Fruit fly (Drosophila melanogaster) whole organism, embryonic: ENCODE data around the gene dsd.

Experiments used
- Asciz ChIP-seq: fragments of 200-800 bp; sonication (Bioruptor generic); optimal IDR thresholded peaks from 2 replicates; lab custom pipeline; 2017; ENCODE audit warnings: missing biosample characterization, mild to moderate bottlenecking, missing genetic modification characterization, missing genetic modification reagents
- B-H1 ChIP-seq: fragments of 200-800 bp; sonication (Bioruptor generic); IDR thresholded peaks from 3 replicates; pipeline ENCODE4 v1.3.6; 2022; ENCODE audit warnings: missing biosample characterization, missing genetic modification characterization
- Bgb ChIP-seq: fragments of 200-800 bp; sonication (Bioruptor generic); IDR thresholded peaks from 2 replicates; pipeline ENCODE4 v1.3.6; 2022; ENCODE audit warnings: missing biosample characterization, missing genetic modification characterization; ENCODE audit not compliant: partially characterized antibody
- CG10274 ChIP-seq: fragments of 200-800 bp; sonication (Bioruptor generic); optimal IDR thresholded peaks from 3 replicates; lab custom pipeline; 2017; ENCODE audit warnings: missing biosample characterization, mild to moderate bottlenecking, missing genetic modification characterization
- CG10543 ChIP-seq: fragments of 200-800 bp; sonication (Bioruptor generic); optimal IDR thresholded peaks from 3 replicates; lab custom pipeline; 2017; ENCODE audit warnings: missing biosample characterization, mild to moderate bottlenecking, missing genetic modification characterization, moderate library complexity
- CG11093 ChIP-seq: fragments of 200-800 bp; sonication (Bioruptor generic); IDR thresholded peaks from 3 replicates; pipeline ENCODE4 v1.3.6; 2022; ENCODE audit warnings: missing biosample characterization, missing genetic modification characterization
- CG11696 ChIP-seq: fragments of 200-800 bp; sonication (Bioruptor generic); IDR thresholded peaks from 2 replicates; pipeline ENCODE4 v1.3.6; 2022; ENCODE audit warnings: missing biosample characterization, missing genetic modification characterization
- CG12071 ChIP-seq: fragments of 200-800 bp; sonication (Bioruptor generic); optimal IDR thresholded peaks from 3 replicates; lab custom pipeline; 2018; ENCODE audit warnings: missing biosample characterization, mild to moderate bottlenecking, missing genetic modification characterization
- CG13775 ChIP-seq: fragments of 200-800 bp; sonication (Bioruptor generic); optimal IDR thresholded peaks from 3 replicates; lab custom pipeline; 2017; ENCODE audit warnings: missing biosample characterization, mild to moderate bottlenecking, missing genetic modification characterization
- CG15073 ChIP-seq: fragments of 200-800 bp; sonication (Bioruptor generic); optimal IDR thresholded peaks from 2 replicates; lab custom pipeline; 2016; ENCODE audit warnings: missing biosample characterization, missing genetic modification characterization
- CG1529 ChIP-seq: fragments of 200-800 bp; sonication (Bioruptor generic); optimal IDR thresholded peaks from 3 replicates; lab custom pipeline; 2018; ENCODE audit warnings: missing biosample characterization, missing genetic modification characterization
- CG15514 ChIP-seq: fragments of 200-800 bp; sonication (Bioruptor generic); optimal IDR thresholded peaks from 3 replicates; lab custom pipeline; 2017; ENCODE audit warnings: missing biosample characterization, missing genetic modification characterization, mild to moderate bottlenecking, moderate library complexity, missing genetic modification reagents
- CG17912 ChIP-seq: fragments of 200-800 bp; sonication (Bioruptor generic); optimal IDR thresholded peaks from 2 replicates; lab custom pipeline; 2018; ENCODE audit warnings: missing biosample characterization, mild to moderate bottlenecking, missing genetic modification characterization
- CG18476 ChIP-seq: fragments of 200-800 bp; sonication (Bioruptor generic); optimal IDR thresholded peaks from 2 replicates; lab custom pipeline; 2016; ENCODE audit warnings: missing biosample characterization, mild to moderate bottlenecking, missing genetic modification characterization
- CG30431 ChIP-seq: fragments of 200-800 bp; sonication (Bioruptor generic); optimal IDR thresholded peaks from 2 replicates; lab custom pipeline; 2017; ENCODE audit warnings: missing biosample characterization, missing genetic modification characterization
- CG31441 ChIP-seq: fragments of 200-800 bp; sonication (Bioruptor generic); IDR thresholded peaks from 2 replicates; pipeline ENCODE4 v1.3.6; 2022; ENCODE audit warnings: missing biosample characterization, missing genetic modification characterization
- CG32767 ChIP-seq: fragments of 200-800 bp; sonication (Bioruptor generic); IDR thresholded peaks from 2 replicates; pipeline ENCODE4 v1.3.6; 2022; ENCODE audit warnings: missing biosample characterization, missing genetic modification characterization
- CG42726 ChIP-seq: fragments of 200-800 bp; sonication (Bioruptor generic); IDR thresholded peaks from 2 replicates; pipeline ENCODE4 v1.3.6; 2022; ENCODE audit warnings: missing biosample characterization, missing genetic modification characterization; ENCODE audit not compliant: partially characterized antibody
- CG4617 ChIP-seq: fragments of 200-800 bp; sonication (Bioruptor generic); optimal IDR thresholded peaks from 3 replicates; lab custom pipeline; 2016; ENCODE audit warnings: missing biosample characterization, missing genetic modification characterization, borderline replicate concordance
- CG7271 ChIP-seq: fragments of 200-800 bp; sonication (Bioruptor generic); optimal IDR thresholded peaks from 2 replicates; lab custom pipeline; 2018; ENCODE audit warnings: missing biosample characterization, mild to moderate bottlenecking, missing genetic modification characterization, moderate library complexity
- CG8281 ChIP-seq: fragments of 200-800 bp; sonication (Bioruptor generic); optimal IDR thresholded peaks from 2 replicates; lab custom pipeline; 2018; ENCODE audit warnings: missing biosample characterization, mild to moderate bottlenecking, missing genetic modification characterization, moderate library complexity
- CG8478 ChIP-seq: fragments of >200 bp; optimal IDR thresholded peaks from 2 replicates; lab custom pipeline; 2018
- Camta ChIP-seq: fragments of 200-800 bp; sonication (Bioruptor generic); optimal IDR thresholded peaks from 2 replicates; lab custom pipeline; 2016; ENCODE audit warnings: missing biosample characterization, missing genetic modification characterization
- Dfd ChIP-seq, 2 experiments: fragments of >200 bp; optimal IDR thresholded peaks; 2 replicates each; lab custom pipeline; 2017; ENCODE audit warnings: missing biosample characterization in 2 of 2, missing genetic modification characterization in 2 of 2
- E2f2 ChIP-seq: fragments of 200-800 bp; sonication (Bioruptor generic); IDR thresholded peaks from 2 replicates; pipeline ENCODE4 v1.3.6; 2022; ENCODE audit warnings: missing biosample characterization, missing genetic modification characterization
- ERR ChIP-seq: fragments of 200-800 bp; sonication (Bioruptor generic); optimal IDR thresholded peaks from 2 replicates; lab custom pipeline; 2016; ENCODE audit warnings: missing biosample characterization, missing genetic modification characterization
- Gsc ChIP-seq: fragments of 200-800 bp; sonication (Bioruptor generic); IDR thresholded peaks from 2 replicates; pipeline ENCODE4 v1.3.6; 2022; ENCODE audit warnings: missing biosample characterization, missing genetic modification characterization
- Hsf ChIP-seq: fragments of 200-800 bp; sonication (Bioruptor generic); optimal IDR thresholded peaks from 3 replicates; lab custom pipeline; 2016; ENCODE audit warnings: missing biosample characterization, missing genetic modification characterization
- MBD-R2 ChIP-seq: fragments of 200-800 bp; sonication (Bioruptor generic); IDR thresholded peaks from 2 replicates; pipeline ENCODE4 v1.3.6; 2022; ENCODE audit warnings: missing biosample characterization, missing genetic modification characterization
- Meics ChIP-seq: fragments of 200-800 bp; sonication (Bioruptor generic); optimal IDR thresholded peaks from 2 replicates; lab custom pipeline; 2017; ENCODE audit warnings: missing biosample characterization, mild to moderate bottlenecking, missing genetic modification characterization
- NC2β ChIP-seq: fragments of 200-800 bp; sonication (Bioruptor generic); optimal IDR thresholded peaks from 2 replicates; lab custom pipeline; 2016; ENCODE audit warnings: missing biosample characterization, missing genetic modification characterization
- NfI ChIP-seq: fragments of 200-800 bp; sonication (Bioruptor generic); optimal IDR thresholded peaks from 3 replicates; lab custom pipeline; 2018; ENCODE audit warnings: missing biosample characterization, mild to moderate bottlenecking, missing genetic modification characterization, moderate library complexity
- Six4 ChIP-seq: fragments of 200-800 bp; sonication (Bioruptor generic); optimal IDR thresholded peaks from 2 replicates; lab custom pipeline; 2016; ENCODE audit warnings: missing biosample characterization, missing genetic modification characterization
- ara ChIP-seq: fragments of 200-800 bp; sonication (Bioruptor generic); IDR thresholded peaks from 2 replicates; pipeline ENCODE4 v1.3.6; 2022; ENCODE audit warnings: missing biosample characterization, missing genetic modification characterization
- az2 ChIP-seq: fragments of 200-800 bp; sonication (Bioruptor generic); optimal IDR thresholded peaks from 3 replicates; lab custom pipeline; 2016; ENCODE audit warnings: missing biosample characterization, missing genetic modification characterization
- corto ChIP-seq: fragments of 200-800 bp; sonication (Bioruptor generic); optimal IDR thresholded peaks from 2 replicates; lab custom pipeline; 2016; ENCODE audit warnings: missing biosample characterization, mild to moderate bottlenecking, missing genetic modification characterization, moderate library complexity
- ewg ChIP-seq: fragments of 200-800 bp; sonication (Bioruptor generic); optimal IDR thresholded peaks from 3 replicates; lab custom pipeline; 2017; ENCODE audit warnings: mild to moderate bottlenecking, missing biosample characterization, missing genetic modification reagents, missing genetic modification characterization
- gce ChIP-seq: fragments of 200-800 bp; sonication (Bioruptor generic); IDR thresholded peaks from 3 replicates; pipeline ENCODE4 v1.3.6; 2022; ENCODE audit warnings: missing biosample characterization, missing genetic modification characterization
- ham ChIP-seq: fragments of 200-800 bp; sonication (Bioruptor generic); IDR thresholded peaks from 2 replicates; pipeline ENCODE4 v1.3.6; 2022; ENCODE audit warnings: missing biosample characterization, missing genetic modification characterization
- lola ChIP-seq, 3 experiments: fragments of >200 bp in 2 of 3; fragments of 200-800 bp in 1 of 3; sonication (Bioruptor generic) in 1 of 3; optimal IDR thresholded peaks; 2 replicates each; lab custom pipeline; 2017 to 2019; ENCODE audit warnings: missing biosample characterization in 3 of 3, missing genetic modification characterization in 3 of 3, mild to moderate bottlenecking in 1 of 3, moderate library complexity in 1 of 3
- pan ChIP-seq, 4 experiments: fragments of >200 bp in 3 of 4; fragments of 200-800 bp in 1 of 4; sonication (Bioruptor generic) in 1 of 4; optimal IDR thresholded peaks in 3 of 4; IDR thresholded peaks in 1 of 4; 2 replicates each; pipeline versions ENCODE4 v1.3.6 to Lab custom; 2017 to 2022; ENCODE audit warnings: missing biosample characterization in 2 of 4, missing genetic modification characterization in 2 of 4, mixed read lengths in 1 of 4
- pb ChIP-seq: fragments of 200-800 bp; sonication (Bioruptor generic); optimal IDR thresholded peaks from 3 replicates; lab custom pipeline; 2016; ENCODE audit warnings: missing biosample characterization, missing genetic modification characterization
- run ChIP-seq: fragments of 200-800 bp; sonication (Bioruptor generic); optimal IDR thresholded peaks from 3 replicates; lab custom pipeline; 2018; ENCODE audit warnings: missing biosample characterization, mild to moderate bottlenecking, missing genetic modification characterization
- scrt ChIP-seq: fragments of 200-800 bp; sonication (Bioruptor generic); optimal IDR thresholded peaks from 2 replicates; lab custom pipeline; 2018; ENCODE audit warnings: missing biosample characterization, mild to moderate bottlenecking, missing genetic modification characterization, moderate library complexity
- tap ChIP-seq: fragments of 200-800 bp; optimal IDR thresholded peaks from 3 replicates; lab custom pipeline; 2019; ENCODE audit warnings: missing biosample characterization, mild to moderate bottlenecking, missing genetic modification characterization, moderate library complexity
- toy ChIP-seq: fragments of 200-800 bp; sonication (Bioruptor generic); IDR thresholded peaks from 2 replicates; pipeline ENCODE4 v1.3.6; 2022; ENCODE audit warnings: missing biosample characterization, missing genetic modification characterization
- vnd ChIP-seq: fragments of 200-800 bp; sonication (Bioruptor generic); IDR thresholded peaks from 3 replicates; pipeline ENCODE4 v1.3.6; 2022; ENCODE audit warnings: missing biosample characterization, missing genetic modification characterization; ENCODE audit not compliant: partially characterized antibody
- yki ChIP-seq: fragments of >200 bp; optimal IDR thresholded peaks from 3 replicates; lab custom pipeline; 2018
- zen ChIP-seq: fragments of 200-800 bp; sonication (Bioruptor generic); optimal IDR thresholded peaks from 3 replicates; lab custom pipeline; 2018; ENCODE audit warnings: missing biosample characterization, mild to moderate bottlenecking, missing genetic modification characterization, moderate library complexity

dsd gene

DNA sequence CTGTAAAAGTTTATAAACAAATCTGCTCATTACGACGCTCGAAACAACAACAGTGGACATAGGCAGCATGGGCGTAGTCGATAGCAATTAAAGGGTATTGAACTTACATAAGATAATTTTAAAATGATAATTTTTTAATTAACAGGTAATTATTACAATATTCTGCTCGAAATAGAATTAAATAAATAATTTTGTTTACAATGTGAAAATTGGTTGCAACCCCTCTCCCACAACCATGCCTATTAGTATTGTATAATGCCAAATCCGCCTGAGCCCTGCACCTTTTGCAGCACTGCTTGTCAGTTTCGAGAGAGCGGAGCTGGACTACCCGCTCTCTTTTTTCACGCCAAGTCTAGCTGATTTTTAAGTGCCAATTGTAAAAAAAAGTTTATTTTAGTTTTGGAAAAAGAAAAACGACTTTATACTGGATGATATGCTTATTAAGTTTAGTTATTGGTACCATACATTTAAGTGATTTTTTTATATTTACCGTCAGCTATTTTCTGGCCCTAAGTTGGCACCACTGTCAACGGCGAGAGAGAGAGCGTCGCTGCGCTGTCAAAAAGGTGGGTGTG lies 28.9 kb upstream of the dsd start, which contains the start of the genes CG5611 and Mtl (continued):
- TF ChIP-seq pan (optimal IDR thresholded peaks at IDR 0.05; lab: Kevin White, UChicago) (no peak), pan (GFP tag; optimal IDR thresholded peaks at IDR 0.05 in 1 of 2, IDR thresholded peaks at IDR 0.05 in 1 of 2) (peak in 1 of 2 experiments; percentile 100), CG30431 (GFP tag; lab: Kevin White, UChicago) (peak; percentile 99), yki (lab: Kevin White, UChicago) (no peak), NfI (peak; percentile 100), Six4 (GFP tag; lab: Kevin White, UChicago) (peak; percentile 99), CG18476 (peak; percentile 99), Meics (GFP tag; lab: Kevin White, UChicago) (peak; percentile 100), Asciz (GFP tag; lab: Kevin White, UChicago) (peak; percentile 99), CG13775 (GFP tag; lab: Kevin White, UChicago) (peak; percentile 100), CG10274 (GFP tag; lab: Kevin White, UChicago) (peak; percentile 95), scrt (peak; percentile 97), CG31441 (peak; percentile 99), vnd (GFP tag; lab: Robert Waterston, UW) (no peak), az2 (GFP tag; lab: Kevin White, UChicago) (peak; percentile 100), CG7271 (tag; lab: Kevin White, UChicago) (peak; percentile 100), ewg (GFP tag; lab: Kevin White, UChicago) (peak; percentile 99), ham (GFP tag; lab: Robert Waterston, UW) (peak; percentile 99), zen (tag; lab: Kevin White, UChicago) (peak; percentile 100), pb (GFP tag; lab: Kevin White, UChicago) (peak; percentile 89), lola (GFP tag; optimal IDR thresholded peaks at IDR 0.05; lab: Kevin White, UChicago) (peak in 1 of 3 experiments; percentile 100), gce (GFP tag; lab: Robert Waterston, UW) (peak; percentile 100), ara (GFP tag; lab: Robert Waterston, UW) (peak; percentile 100), CG10543 (peak; percentile 99), CG17912 (GFP tag; lab: Kevin White, UChicago) (peak; percentile 99), CG8281 (tag; lab: Kevin White, UChicago) (peak; percentile 96), CG32767 (peak; percentile 100), CG11696 (GFP tag; lab: Robert Waterston, UW) (peak; percentile 98), Gsc (GFP tag; lab: Robert Waterston, UW) (peak; percentile 99), CG4617 (GFP tag; lab: Kevin White, UChicago) (peak; percentile 100), tap (peak; percentile 100), CG42726 (GFP tag; lab: Robert Waterston, UW) (0 out of 2 replicates have a peak, but pooled peaks have one; percentile 32), toy (peak; percentile 100), CG12071 (GFP tag; lab: Kevin White, UChicago) (peak; percentile 99), NC2β (GFP tag; lab: Kevin White, UChicago) (peak; percentile 96), Bgb (GFP tag; lab: Robert Waterston, UW) (peak; percentile 40; the same call in 1 of the 2 replicates), Camta (GFP tag; lab: Kevin White, UChicago) (peak; percentile 99), MBD-R2 (GFP tag; lab: Robert Waterston, UW) (peak; percentile 100), Dfd (GFP tag; optimal IDR thresholded peaks at IDR 0.05; lab: Kevin White, UChicago) (peak in 1 of 2 experiments; percentile 92), CG11093 (GFP tag; lab: Robert Waterston, UW) (peak; percentile 100), CG15514 (GFP tag; lab: Kevin White, UChicago) (peak; percentile 95), CG15073 (GFP tag; lab: Kevin White, UChicago) (peak; percentile 93), run (tag; lab: Kevin White, UChicago) (peak; percentile 99), corto (GFP tag; lab: Kevin White, UChicago) (peak; percentile 97), CG1529 (GFP tag; lab: Kevin White, UChicago) (peak; percentile 99), Hsf (GFP tag; lab: Kevin White, UChicago) (peak; percentile 99), ERR (GFP tag; lab: Kevin White, UChicago) (peak; percentile 94), CG8478 (no peak), B-H1 (GFP tag; lab: Robert Waterston, UW) (peak; percentile 100), E2f2 (peak; percentile 93)
